Worm (Caenorhabditis elegans): ENCODE measurements around the gene nlp-43.
"Not testable (repeated sequence)": the region's sequence is repeated elsewhere in the genome, so short reads cannot be mapped to it uniquely, and the experiment has no call there.

The nlp-43 gene

ce11 chrIII:5051949-5052348, 9.7 kb downstream of the nlp-43 start, which contains the start of gene C45G9.15:
Gene C45G9.15, minus strand, starts transcription at chrIII:5052049.
- TF ChIP-seq lin-15B (tag; optimal IDR thresholded peaks at IDR 0.05) (no peak), C16A3.4 (tag; optimal IDR thresholded peaks at IDR 0.05) (no peak), mab-9 (GFP tag; IDR thresholded peaks at IDR 0.05) (no peak)

ce11 chrIII:5053541-5053940, 11.3 kb downstream of the nlp-43 start, which contains the start of gene C45G9.8:
Gene C45G9.8, minus strand, starts transcription at chrIII:5053641.
- TF ChIP-seq lin-13 (GFP tag; optimal IDR thresholded peaks at IDR 0.05) (no peak), zag-1 (tag; optimal IDR thresholded peaks at IDR 0.05) (no peak), ces-1 (GFP tag; optimal IDR thresholded peaks at IDR 0.05) (no peak), unc-86 (tag; optimal IDR thresholded peaks at IDR 0.05) (no peak), unc-130 (tag; optimal IDR thresholded peaks at IDR 0.05) (no peak), egl-27 (tag; optimal IDR thresholded peaks at IDR 0.05) (no peak)

- TF ChIP-seq hlh-17 (GFP tag; optimal IDR thresholded peaks at IDR 0.05; ENCODE audit: borderline replicate concordance); snpc-4 (tag; optimal IDR thresholded peaks at IDR 0.05); blmp-1 (tag; optimal IDR thresholded peaks at IDR 0.05): not testable (repeated sequence)
Measured at ce11 chrIII:5055709-5056108, 13.5 kb downstream of the nlp-43 start, which contains the start of gene C45G9.9. Gene C45G9.9, minus strand, starts transcription at chrIII:5055809.

ce11 chrIII:5061798-5062197, 19.6 kb downstream of the nlp-43 start, which contains the start of gene C45G9.10:
Gene C45G9.10, minus strand, starts transcription at chrIII:5061898.
- TF ChIP-seq F16B12.6 (tag; optimal IDR thresholded peaks at IDR 0.05) (no peak), sptf-1 (tag; optimal IDR thresholded peaks at IDR 0.05) (no peak), ceh-90 (tag; optimal IDR thresholded peaks at IDR 0.05) (no peak), lin-39 (tag; optimal IDR thresholded peaks at IDR 0.05) (no peak), mdl-1 (tag; optimal IDR thresholded peaks at IDR 0.05) (no peak), tlp-1 (tag; optimal IDR thresholded peaks at IDR 0.05) (no peak), fkh-4 (tag; optimal IDR thresholded peaks at IDR 0.05; ENCODE audit: borderline replicate concordance) (no peak), nhr-85 (tag) (no peak), ztf-11 (tag; optimal IDR thresholded peaks at IDR 0.05) (no peak), swsn-7 (tag; optimal IDR thresholded peaks at IDR 0.05) (no peak), aha-1 (tag; optimal IDR thresholded peaks at IDR 0.05) (no peak), unc-30 (tag; optimal IDR thresholded peaks at IDR 0.05) (no peak), ceh-88 (GFP tag; IDR thresholded peaks at IDR 0.05) (no peak), pax-3 (tag; optimal IDR thresholded peaks at IDR 0.05) (no peak), dpl-1 (GFP tag; optimal IDR thresholded peaks at IDR 0.05) (no peak)

ce11 chrIII:5062406-5062805, 20.2 kb downstream of the nlp-43 start, which contains the start of gene C45G9.4:
Gene C45G9.4, plus strand, starts transcription at chrIII:5062706.
- TF ChIP-seq efl-1 (optimal IDR thresholded peaks at IDR 0.05); efl-1 (GFP tag; optimal IDR thresholded peaks at IDR 0.05 in 1 of 2); unc-130 (tag; optimal IDR thresholded peaks at IDR 0.05); sup-37 (GFP tag; optimal IDR thresholded peaks at IDR 0.05): not testable (repeated sequence)

- TF ChIP-seq ces-1 (GFP tag; optimal IDR thresholded peaks at IDR 0.05) = no peak
- peak; percentile 55 for TF ChIP-seq elt-2 (tag; optimal IDR thresholded peaks at IDR 0.05)
- peak; percentile 16 for TF ChIP-seq C34B4.2 (tag; optimal IDR thresholded peaks at IDR 0.05)
- no peak for TF ChIP-seq nhr-237 (tag; optimal IDR thresholded peaks at IDR 0.05)
- no peak for TF ChIP-seq nhr-76 (tag; optimal IDR thresholded peaks at IDR 0.05)
- peak; percentile 85 for TF ChIP-seq unc-98 (GFP tag; IDR thresholded peaks at IDR 0.05)
- TF ChIP-seq zip-4 (GFP tag; optimal IDR thresholded peaks at IDR 0.05) = peak; percentile 18
- TF ChIP-seq lin-14 (GFP tag; optimal IDR thresholded peaks at IDR 0.05) = peak; percentile 78
- TF ChIP-seq ceh-63 (GFP tag; optimal IDR thresholded peaks at IDR 0.05) = peak; percentile 79
- TF ChIP-seq nhr-84 (tag; optimal IDR thresholded peaks at IDR 0.05) = no peak
- TF ChIP-seq egl-13 (tag; optimal IDR thresholded peaks at IDR 0.05) = peak; percentile 87
- TF ChIP-seq rnt-1 (tag; optimal IDR thresholded peaks at IDR 0.05) = peak; percentile 98
- TF ChIP-seq snu-23 (GFP tag; optimal IDR thresholded peaks at IDR 0.05) = peak; percentile 85
- peak; percentile 40; the same call in 1 of the 2 replicates for TF ChIP-seq ceh-88 (GFP tag; IDR thresholded peaks at IDR 0.05)
- peak; percentile 93 to 96 for TF ChIP-seq lin-35 (GFP tag; optimal IDR thresholded peaks at IDR 0.05)
- peak; percentile 58 for TF ChIP-seq hlh-17 (GFP tag; optimal IDR thresholded peaks at IDR 0.05; ENCODE audit: borderline replicate concordance)
- TF ChIP-seq mep-1 (tag; optimal IDR thresholded peaks at IDR 0.05) = peak; percentile 77
- peak; percentile 54 for TF ChIP-seq lin-13 (GFP tag; optimal IDR thresholded peaks at IDR 0.05)
Measured at ce11 chrIII:5068675-5069233, 26.5 kb downstream of the nlp-43 start, which contains the start of the genes C45G9.11 and C45G9.2. Gene C45G9.11, minus strand, starts transcription at chrIII:5068725. Gene C45G9.2, plus strand, starts transcription at chrIII:5069066.
